Worm (Caenorhabditis elegans) whole organism, late embryonic: ENCODE data around the gene F48F7.6.

ENCODE experiments used
- ceh-34 ChIP-seq: sonication (generic microtip); optimal IDR thresholded peaks from 2 replicates; lab custom pipeline; 2016; ENCODE audit warnings: mild to moderate bottlenecking, missing genetic modification characterization, missing compliant biosample characterization
- ceh-9 ChIP-seq: sonication (generic microtip); optimal IDR thresholded peaks from 2 replicates; lab custom pipeline; 2016; ENCODE audit warnings: mild to moderate bottlenecking, missing genetic modification characterization, inconsistent platforms, missing compliant biosample characterization
- dmd-4 ChIP-seq: sonication (generic microtip); optimal IDR thresholded peaks from 2 replicates; lab custom pipeline; 2016; ENCODE audit warnings: borderline replicate concordance, missing genetic modification characterization, missing compliant biosample characterization
- gmeb-2 ChIP-seq: sonication (generic microtip); optimal IDR thresholded peaks from 2 replicates; lab custom pipeline; 2016; ENCODE audit warnings: missing genetic modification characterization, inconsistent platforms, missing compliant biosample characterization
- nhr-11 ChIP-seq: fragments of 150-350 bp; optimal IDR thresholded peaks from 2 replicates; lab custom pipeline; 2014; ENCODE audit warnings: missing biosample characterization, missing genetic modification characterization
- tbx-2 ChIP-seq: sonication (generic microtip); optimal IDR thresholded peaks from 2 replicates; lab custom pipeline; 2016; ENCODE audit warnings: missing genetic modification characterization, missing compliant biosample characterization

DNA sequence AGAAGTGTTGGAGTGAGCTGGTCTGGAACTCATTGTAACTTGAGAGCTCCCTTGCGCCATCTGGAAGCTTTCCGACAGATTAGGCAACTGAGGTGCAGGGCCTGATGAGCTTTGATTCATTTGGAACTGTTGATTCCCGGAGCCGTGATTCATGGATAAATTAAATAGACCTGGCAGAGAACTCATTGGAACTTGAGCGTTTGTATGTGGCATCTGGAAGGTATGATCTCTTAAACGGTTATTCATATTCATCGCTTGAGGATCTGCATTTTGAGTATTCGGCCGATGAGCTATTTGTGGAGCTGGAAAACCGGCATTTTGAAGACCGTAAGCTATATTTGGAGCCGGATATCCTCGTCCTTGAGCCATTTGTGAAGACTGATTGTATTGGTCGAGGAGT lies 49.1 kb upstream of the F48F7.6 start:
- no peak for TF ChIP-seq gmeb-2 (tag; lab: Kevin White, UChicago)
- no peak for TF ChIP-seq ceh-34 (tag; lab: Kevin White, UChicago)
- no peak for TF ChIP-seq nhr-11 (tag; lab: Kevin White, UChicago)
- TF ChIP-seq ceh-9: no peak
- TF ChIP-seq dmd-4 (tag; lab: Kevin White, UChicago): no peak
- TF ChIP-seq tbx-2: no peak
